Fruit fly (Drosophila melanogaster) whole organism, embryonic: ENCODE data around the gene NetB.

ENCODE experiments used
- CG1602 ChIP-seq: fragments of 200-800 bp; sonication (Bioruptor generic); optimal IDR thresholded peaks from 3 replicates; lab custom pipeline; 2016; ENCODE audit warnings: missing biosample characterization, missing genetic modification characterization
- CG6683 ChIP-seq: fragments of 200-800 bp; sonication (Bioruptor generic); optimal IDR thresholded peaks from 2 replicates; lab custom pipeline; 2017; ENCODE audit warnings: missing biosample characterization, mild to moderate bottlenecking, missing genetic modification characterization, missing genetic modification reagents
- CG9609 ChIP-seq: fragments of 200-800 bp; sonication (Bioruptor generic); optimal IDR thresholded peaks from 3 replicates; lab custom pipeline; 2016; ENCODE audit warnings: missing biosample characterization, missing genetic modification characterization
- Dp ChIP-seq: fragments of 200-800 bp; sonication (Bioruptor generic); optimal IDR thresholded peaks from 2 replicates; lab custom pipeline; 2018; ENCODE audit warnings: missing biosample characterization, mild to moderate bottlenecking, missing genetic modification characterization, moderate library complexity
- Side ChIP-seq: fragments of 200-800 bp; sonication (Bioruptor generic); optimal IDR thresholded peaks from 2 replicates; lab custom pipeline; 2016; ENCODE audit warnings: missing biosample characterization, missing genetic modification characterization
- gem ChIP-seq: fragments of 200-800 bp; sonication (Bioruptor generic); optimal IDR thresholded peaks from 2 replicates; lab custom pipeline; 2019; ENCODE audit warnings: missing biosample characterization, mild to moderate bottlenecking, missing genetic modification characterization, moderate library complexity
- peb ChIP-seq: fragments of 200-800 bp; sonication (Bioruptor generic); IDR thresholded peaks from 2 replicates; pipeline ENCODE4 v1.3.6; 2022; ENCODE audit warnings: missing biosample characterization, missing genetic modification characterization

dm6 chrX:14702058-14702457 is 47.1 kb downstream of the NetB start, which contains the start of gene CG43088:
- TF ChIP-seq peb (GFP tag; lab: Robert Waterston, UW) (no peak), CG1602 (GFP tag; lab: Kevin White, UChicago) (no peak), CG9609 (GFP tag; lab: Kevin White, UChicago) (no peak), Side (GFP tag; lab: Kevin White, UChicago) (no peak), gem (tag; lab: Kevin White, UChicago) (no peak), Dp (GFP tag; lab: Kevin White, UChicago) (no peak), CG6683 (no peak)
